Worm (Caenorhabditis elegans): ENCODE results near the gene T27E4.7.

Gene T27E4.7

ce11 chrV:9053235-9053634 lies 22.9 kb downstream of the T27E4.7 start:
- TF ChIP-seq ets-4 (tag; optimal IDR thresholded peaks at IDR 0.05) (no peak), lim-6 (tag; optimal IDR thresholded peaks at IDR 0.05) (no peak), rnt-1 (tag; optimal IDR thresholded peaks at IDR 0.05) (no peak), ceh-2 (tag; optimal IDR thresholded peaks at IDR 0.05) (no peak), sdc-2 (tag; optimal IDR thresholded peaks at IDR 0.05) (no peak), pag-3 (tag; optimal IDR thresholded peaks at IDR 0.05; ENCODE audit: borderline replicate concordance) (no peak), ceh-18 (tag; optimal IDR thresholded peaks at IDR 0.05) (no peak), elt-4 (tag; optimal IDR thresholded peaks at IDR 0.05) (no peak), gmeb-2 (tag; optimal IDR thresholded peaks at IDR 0.05) (no peak), ceh-48 (tag; optimal IDR thresholded peaks at IDR 0.05) (no peak), hlh-13 (GFP tag; optimal IDR thresholded peaks at IDR 0.05) (no peak), ceh-19 (GFP tag; optimal IDR thresholded peaks at IDR 0.05) (no peak), nhr-11 (tag; optimal IDR thresholded peaks at IDR 0.05) (no peak)

DNA sequence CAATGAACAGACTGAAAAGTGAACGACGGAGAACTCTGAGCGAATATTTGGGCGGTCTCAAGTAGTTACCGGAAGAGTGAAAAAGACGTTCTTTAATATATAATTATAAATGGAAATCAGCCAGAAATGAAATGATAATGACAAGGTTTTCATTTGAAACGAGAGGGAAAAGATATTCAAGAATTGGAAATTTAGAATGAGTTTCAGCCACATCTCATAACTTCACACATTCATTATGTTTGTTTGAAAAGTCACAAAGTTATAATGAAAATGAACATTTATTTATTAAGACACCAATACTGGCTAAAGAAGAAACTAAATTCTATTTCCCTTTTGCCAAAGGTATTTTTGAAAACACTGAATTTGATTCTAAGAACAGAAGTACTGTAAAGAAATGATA lies 25.0 kb downstream of the T27E4.7 start, which contains the start of gene C25E10.7:
TSS of gene C25E10.7 (minus strand) at position 101 of the 400 bp plus-strand sequence.
- TF ChIP-seq C08G9.2 (tag; optimal IDR thresholded peaks at IDR 0.05): no peak

DNA sequence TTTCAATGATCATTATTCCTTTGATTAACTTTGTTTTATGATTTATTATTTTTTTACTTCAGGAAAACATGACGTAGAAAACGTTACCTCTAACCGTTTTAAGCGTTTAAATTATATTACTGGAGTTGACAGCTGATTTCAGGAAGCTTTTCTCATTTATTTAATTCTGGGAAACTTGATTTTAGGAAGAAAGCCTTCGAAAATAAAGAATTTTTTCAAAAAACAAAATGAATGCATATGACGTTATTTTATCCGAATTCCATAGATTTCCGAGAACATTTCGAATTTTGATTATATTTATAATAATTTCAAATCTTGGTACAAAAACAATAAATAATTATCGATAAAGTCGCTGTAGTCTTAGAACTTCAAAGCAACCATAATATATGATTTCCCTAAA lies 26.9 kb downstream of the T27E4.7 start:
- TF ChIP-seq unc-55 (GFP tag; optimal IDR thresholded peaks at IDR 0.05) (no peak), tbx-2 (tag; optimal IDR thresholded peaks at IDR 0.05) (no peak), ceh-18 (tag; optimal IDR thresholded peaks at IDR 0.05) (no peak), unc-42 (tag; optimal IDR thresholded peaks at IDR 0.05) (no peak), K02D7.2 (tag; optimal IDR thresholded peaks at IDR 0.05) (no peak), lim-6 (tag; optimal IDR thresholded peaks at IDR 0.05) (no peak), zip-5 (tag; optimal IDR thresholded peaks at IDR 0.05) (no peak), C38D4.7 (GFP tag; optimal IDR thresholded peaks at IDR 0.05) (no peak), gmeb-2 (tag; optimal IDR thresholded peaks at IDR 0.05) (no peak), pat-9 (tag; optimal IDR thresholded peaks at IDR 0.05) (no peak), che-1 (tag; optimal IDR thresholded peaks at IDR 0.05) (no peak), fax-1 (tag; optimal IDR thresholded peaks at IDR 0.05) (no peak), ahr-1 (tag; optimal IDR thresholded peaks at IDR 0.05) (no peak), syd-9 (tag; optimal IDR thresholded peaks at IDR 0.05) (no peak), dve-1 (tag; optimal IDR thresholded peaks at IDR 0.05) (no peak), sox-4 (tag; optimal IDR thresholded peaks at IDR 0.05) (no peak), ceh-45 (GFP tag; IDR thresholded peaks at IDR 0.05) (no peak), nhr-232 (tag; optimal IDR thresholded peaks at IDR 0.05) (no peak)

DNA sequence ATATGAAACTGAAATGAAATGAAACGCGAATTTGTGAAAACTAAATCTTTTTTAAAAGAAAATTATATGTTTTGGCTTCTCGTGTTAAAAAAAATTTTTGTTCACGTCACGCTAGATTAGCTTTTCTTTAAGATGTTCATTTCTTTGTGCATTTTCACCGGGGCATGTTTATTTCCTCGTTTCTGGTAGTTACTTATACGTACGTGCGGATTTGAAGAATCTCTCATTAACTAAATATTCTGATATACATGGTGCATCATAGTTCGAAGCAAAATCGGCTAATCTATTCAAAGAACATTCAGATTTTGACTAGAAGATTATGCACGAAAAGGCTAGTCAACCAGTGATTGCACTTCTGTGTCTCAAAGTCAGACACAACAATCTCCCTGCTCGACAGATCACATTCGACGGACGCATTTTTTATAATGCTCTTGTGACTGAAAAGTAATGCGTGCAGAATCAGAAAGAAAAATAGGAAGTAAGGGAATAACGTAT lies 28.5 kb downstream of the T27E4.7 start, which contains the start of gene C25E10.17:
TSS of gene C25E10.17 (minus strand) at position 51 of the 495 bp plus-strand sequence.
- no peak for TF ChIP-seq ceh-30 (tag; optimal IDR thresholded peaks at IDR 0.05)
- no peak for TF ChIP-seq pqm-1 (tag; optimal IDR thresholded peaks at IDR 0.05)
- no peak for TF ChIP-seq F13H6.1 (tag; optimal IDR thresholded peaks at IDR 0.05)

ce11 chrV:9044871-9045270 lies 31.3 kb downstream of the T27E4.7 start, which contains the start of gene nhr-30:
TSS of gene nhr-30 (plus strand) at chrV:9045171.
- TF ChIP-seq K02D7.2 (tag; optimal IDR thresholded peaks at IDR 0.05): no peak
- TF ChIP-seq unc-86 (tag; optimal IDR thresholded peaks at IDR 0.05): no peak
- TF ChIP-seq K09A11.1 (tag; optimal IDR thresholded peaks at IDR 0.05; ENCODE audit: insufficient read depth): no peak
- no peak for TF ChIP-seq tbx-2 (tag; optimal IDR thresholded peaks at IDR 0.05)
- TF ChIP-seq gmeb-2 (tag; optimal IDR thresholded peaks at IDR 0.05): no peak
- no peak for TF ChIP-seq pha-4 (tag; optimal IDR thresholded peaks at IDR 0.05)
- no peak for TF ChIP-seq ets-4 (tag; optimal IDR thresholded peaks at IDR 0.05)
- no peak for TF ChIP-seq sdc-2 (tag; optimal IDR thresholded peaks at IDR 0.05)
- no peak for TF ChIP-seq pax-1 (tag; optimal IDR thresholded peaks at IDR 0.05)

All from whole organism, late embryonic.